Fruit fly (Drosophila melanogaster) whole organism, embryonic: ENCODE data around the gene CG6749.
A peak's percentile ranks its signal among the peaks of the same experiment; 100 is the strongest.

Source experiments
- Ada2b ChIP-seq: fragments of 200-800 bp; sonication (Bioruptor generic); IDR thresholded peaks from 2 replicates; pipeline ENCODE4 v1.3.6; 2022; ENCODE audit warnings: missing biosample characterization, missing genetic modification characterization
- Adf1 ChIP-seq: fragments of 200-800 bp; sonication (Bioruptor generic); IDR thresholded peaks from 2 replicates; pipeline ENCODE4 v1.3.6; 2022; ENCODE audit warnings: missing biosample characterization, missing genetic modification characterization
- CG10267 ChIP-seq: fragments of 200-800 bp; sonication (Bioruptor generic); optimal IDR thresholded peaks from 2 replicates; lab custom pipeline; 2018; ENCODE audit warnings: missing biosample characterization, mild to moderate bottlenecking, missing genetic modification characterization, moderate library complexity
- CG10543 ChIP-seq: fragments of 200-800 bp; sonication (Bioruptor generic); optimal IDR thresholded peaks from 3 replicates; lab custom pipeline; 2017; ENCODE audit warnings: missing biosample characterization, mild to moderate bottlenecking, missing genetic modification characterization, moderate library complexity
- CG10979 ChIP-seq: fragments of 200-800 bp; sonication (Bioruptor generic); optimal IDR thresholded peaks from 2 replicates; lab custom pipeline; 2018; ENCODE audit warnings: missing biosample characterization, mild to moderate bottlenecking, missing genetic modification characterization, moderate library complexity
- CG11695 ChIP-seq: fragments of 200-800 bp; sonication (Bioruptor generic); IDR thresholded peaks from 3 replicates; pipeline ENCODE4 v1.3.6; 2022; ENCODE audit warnings: missing biosample characterization, missing genetic modification characterization
- CG11696 ChIP-seq: fragments of 200-800 bp; sonication (Bioruptor generic); IDR thresholded peaks from 2 replicates; pipeline ENCODE4 v1.3.6; 2022; ENCODE audit warnings: missing biosample characterization, missing genetic modification characterization
- CG14860 ChIP-seq: fragments of 200-800 bp; sonication (Bioruptor generic); IDR thresholded peaks from 3 replicates; pipeline ENCODE4 v1.3.6; 2022; ENCODE audit warnings: missing biosample characterization, missing genetic modification characterization; ENCODE audit not compliant: partially characterized antibody
- CG17829 ChIP-seq: fragments of 200-800 bp; optimal IDR thresholded peaks from 2 replicates; lab custom pipeline; 2019; ENCODE audit warnings: missing biosample characterization, mild to moderate bottlenecking, missing genetic modification characterization, moderate library complexity
- CG1832 ChIP-seq: fragments of 200-800 bp; sonication (Bioruptor generic); optimal IDR thresholded peaks from 2 replicates; lab custom pipeline; 2017; ENCODE audit warnings: missing biosample characterization, mild to moderate bottlenecking, missing genetic modification characterization, inconsistent platforms
- CG32532 ChIP-seq: fragments of 200-800 bp; sonication (Bioruptor generic); IDR thresholded peaks from 2 replicates; pipeline ENCODE4 v1.3.6; 2022; ENCODE audit warnings: missing biosample characterization, missing genetic modification characterization
- CG5953 ChIP-seq: fragments of 200-800 bp; sonication (Bioruptor generic); IDR thresholded peaks from 2 replicates; pipeline ENCODE4 v1.3.6; 2022; ENCODE audit warnings: missing biosample characterization, missing genetic modification characterization
- CG7271 ChIP-seq: fragments of 200-800 bp; sonication (Bioruptor generic); optimal IDR thresholded peaks from 2 replicates; lab custom pipeline; 2018; ENCODE audit warnings: missing biosample characterization, mild to moderate bottlenecking, missing genetic modification characterization, moderate library complexity
- CG7357 ChIP-seq: fragments of 200-800 bp; sonication (Bioruptor generic); IDR thresholded peaks from 3 replicates; pipeline ENCODE4 v1.3.6; 2022; ENCODE audit warnings: missing biosample characterization, missing genetic modification characterization
- CkIIα-i1 ChIP-seq: fragments of 200-800 bp; sonication (Bioruptor generic); IDR thresholded peaks from 2 replicates; pipeline ENCODE4 v1.3.6; 2022; ENCODE audit warnings: missing biosample characterization, missing genetic modification characterization
- CoRest ChIP-seq: fragments of 200-800 bp; sonication (Bioruptor generic); optimal IDR thresholded peaks from 3 replicates; lab custom pipeline; 2018; ENCODE audit warnings: missing biosample characterization, mild to moderate bottlenecking, missing genetic modification characterization, moderate library complexity
- Dip3 ChIP-seq: fragments of 200-800 bp; sonication (Bioruptor generic); optimal IDR thresholded peaks from 3 replicates; lab custom pipeline; 2016; ENCODE audit warnings: missing biosample characterization, missing genetic modification characterization
- Dp ChIP-seq: fragments of 200-800 bp; sonication (Bioruptor generic); optimal IDR thresholded peaks from 2 replicates; lab custom pipeline; 2018; ENCODE audit warnings: missing biosample characterization, mild to moderate bottlenecking, missing genetic modification characterization, moderate library complexity
- E2f1 ChIP-seq: fragments of 200-800 bp; sonication (Bioruptor generic); IDR thresholded peaks from 2 replicates; pipeline ENCODE4 v1.3.6; 2022; ENCODE audit warnings: missing biosample characterization, missing genetic modification characterization
- Lhr ChIP-seq: fragments of 200-800 bp; sonication (Bioruptor generic); optimal IDR thresholded peaks from 3 replicates; lab custom pipeline; 2017; ENCODE audit warnings: mild to moderate bottlenecking, missing biosample characterization, missing genetic modification reagents, missing genetic modification characterization
- Lim3 ChIP-seq: fragments of 200-800 bp; sonication (Bioruptor generic); IDR thresholded peaks from 2 replicates; pipeline ENCODE4 v1.3.6; 2022; ENCODE audit warnings: missing biosample characterization, missing genetic modification characterization
- Med ChIP-seq: fragments of 200-800 bp; sonication (Bioruptor generic); peaks from one replicate; lab custom pipeline; 2016; ENCODE audit warnings: missing biosample characterization, missing genetic modification characterization, mild to moderate bottlenecking, inconsistent platforms, moderate library complexity
- Nf-YB ChIP-seq: fragments of 200-800 bp; sonication (Bioruptor generic); optimal IDR thresholded peaks from 3 replicates; lab custom pipeline; 2019; ENCODE audit warnings: missing biosample characterization, mild to moderate bottlenecking, missing genetic modification characterization, moderate library complexity
- Ravus ChIP-seq: fragments of 200-800 bp; sonication (Bioruptor generic); IDR thresholded peaks from 2 replicates; pipeline ENCODE4 v1.3.6; 2022; ENCODE audit warnings: missing biosample characterization, missing genetic modification characterization
- Scr ChIP-seq: fragments of 200-800 bp; sonication (Bioruptor generic); IDR thresholded peaks from 2 replicates; pipeline ENCODE4 v1.3.6; 2022; ENCODE audit warnings: missing biosample characterization, missing genetic modification characterization; ENCODE audit not compliant: partially characterized antibody
- Sox102F ChIP-seq: fragments of 200-800 bp; sonication (Bioruptor generic); optimal IDR thresholded peaks from 2 replicates; lab custom pipeline; 2018; ENCODE audit warnings: missing biosample characterization, mild to moderate bottlenecking, missing genetic modification characterization, moderate library complexity
- Spps ChIP-seq: fragments of 200-800 bp; sonication (Bioruptor generic); optimal IDR thresholded peaks from 2 replicates; lab custom pipeline; 2018; ENCODE audit warnings: missing biosample characterization, mild to moderate bottlenecking, missing genetic modification characterization
- Taf1 ChIP-seq: fragments of 200-800 bp; sonication (Bioruptor generic); IDR thresholded peaks from 2 replicates; pipeline ENCODE4 v1.3.6; 2022; ENCODE audit warnings: missing biosample characterization, missing genetic modification characterization
- bab2 ChIP-seq: fragments of 200-800 bp; sonication (Bioruptor generic); optimal IDR thresholded peaks from 2 replicates; lab custom pipeline; 2016; ENCODE audit warnings: missing biosample characterization, missing genetic modification characterization
- bcd ChIP-seq: fragments of 200-800 bp; sonication (Bioruptor generic); optimal IDR thresholded peaks from 2 replicates; lab custom pipeline; 2017; ENCODE audit warnings: missing biosample characterization, mild to moderate bottlenecking, missing genetic modification characterization
- btn ChIP-seq: fragments of 200-800 bp; sonication (Bioruptor generic); optimal IDR thresholded peaks from 2 replicates; lab custom pipeline; 2016; ENCODE audit warnings: missing biosample characterization, missing genetic modification characterization
- dan ChIP-seq: fragments of 200-800 bp; sonication (Bioruptor generic); IDR thresholded peaks from 2 replicates; pipeline ENCODE4 v1.3.6; 2022; ENCODE audit warnings: missing biosample characterization, missing genetic modification characterization
- dati ChIP-seq: fragments of 200-800 bp; sonication (Bioruptor generic); IDR thresholded peaks from 2 replicates; pipeline ENCODE4 v1.3.6; 2022; ENCODE audit warnings: missing biosample characterization, missing genetic modification characterization
- fd96Cb ChIP-seq: fragments of 200-800 bp; sonication (Bioruptor generic); optimal IDR thresholded peaks from 2 replicates; lab custom pipeline; 2018; ENCODE audit warnings: missing biosample characterization, mild to moderate bottlenecking, missing genetic modification characterization, moderate library complexity
- gfzf ChIP-seq: fragments of 200-800 bp; sonication (Bioruptor generic); optimal IDR thresholded peaks from 2 replicates; lab custom pipeline; 2016; ENCODE audit warnings: missing biosample characterization, mild to moderate bottlenecking, missing genetic modification characterization, moderate library complexity
- lbe ChIP-seq: fragments of 200-800 bp; sonication (Bioruptor generic); optimal IDR thresholded peaks from 2 replicates; lab custom pipeline; 2016; ENCODE audit warnings: missing biosample characterization, mild to moderate bottlenecking, missing genetic modification characterization
- pho ChIP-seq: fragments of 200-800 bp; sonication (Bioruptor generic); optimal IDR thresholded peaks from 2 replicates; lab custom pipeline; 2016; ENCODE audit warnings: missing biosample characterization, missing genetic modification characterization
- sima ChIP-seq: fragments of 200-800 bp; sonication (Bioruptor generic); optimal IDR thresholded peaks from 2 replicates; lab custom pipeline; 2016; ENCODE audit warnings: missing biosample characterization, missing genetic modification characterization
- stwl ChIP-seq: fragments of 200-800 bp; sonication (Bioruptor generic); optimal IDR thresholded peaks from 3 replicates; lab custom pipeline; 2018; ENCODE audit warnings: missing biosample characterization, mild to moderate bottlenecking, missing genetic modification characterization, moderate library complexity
- vfl ChIP-seq: fragments of 200-800 bp; sonication (Bioruptor generic); optimal IDR thresholded peaks from 2 replicates; lab custom pipeline; 2016; ENCODE audit warnings: missing biosample characterization, missing genetic modification characterization
- yki ChIP-seq: fragments of >200 bp; optimal IDR thresholded peaks from 3 replicates; lab custom pipeline; 2018
- z ChIP-seq: fragments of 200-800 bp; sonication (Bioruptor generic); IDR thresholded peaks from 3 replicates; pipeline ENCODE4 v1.3.6; 2022; ENCODE audit warnings: missing biosample characterization, missing genetic modification characterization

Gene CG6749

dm6 chr3L:9713828-9714536 is 19.6 kb downstream of the CG6749 start, which contains the start of gene vsg (continued):
- TF ChIP-seq sima (GFP tag; lab: Kevin White, UChicago), result no peak
- peak; percentile 72 for TF ChIP-seq CG14860 (GFP tag; lab: Robert Waterston, UW)
- no peak; the same call in 1 of the 2 replicates for TF ChIP-seq Ada2b (GFP tag; lab: Robert Waterston, UW)
- peak; percentile 80 for TF ChIP-seq fd96Cb
- TF ChIP-seq CG10979 (tag; lab: Kevin White, UChicago), result peak; percentile 78
- peak; percentile 42 for TF ChIP-seq Lhr (GFP tag; lab: Kevin White, UChicago)
- TF ChIP-seq Dp (GFP tag; lab: Kevin White, UChicago), result no peak
- peak; percentile 67; the same call in 1 of the 3 replicates for TF ChIP-seq CG11695 (GFP tag; lab: Robert Waterston, UW)
- no peak for TF ChIP-seq z (GFP tag; lab: Robert Waterston, UW)
- no peak for TF ChIP-seq CG7271
- peak; percentile 60 for TF ChIP-seq Dip3
- TF ChIP-seq Adf1 (GFP tag; lab: Robert Waterston, UW), result no peak; the same call in none of the 2 replicates
- peak; percentile 62 for TF ChIP-seq vfl
- TF ChIP-seq CoRest (tag; lab: Kevin White, UChicago), result peak; percentile 94
- peak; percentile 34; the same call in 1 of the 2 replicates for TF ChIP-seq CG5953 (GFP tag; lab: Robert Waterston, UW)
- peak; percentile 85 for TF ChIP-seq CG17829 (tag; lab: Kevin White, UChicago)
- peak; percentile 81; the same call in 2 of the 3 replicates for TF ChIP-seq CG7357 (GFP tag; lab: Robert Waterston, UW)
- TF ChIP-seq Sox102F (GFP tag; lab: Kevin White, UChicago), result peak; percentile 82
- peak; percentile 52; the same call in 1 of the 2 replicates for TF ChIP-seq E2f1 (GFP tag; lab: Robert Waterston, UW)
- no peak for TF ChIP-seq Lim3 (GFP tag; lab: Robert Waterston, UW)
- TF ChIP-seq stwl (tag; lab: Kevin White, UChicago), result peak; percentile 14
- TF ChIP-seq Spps, result no peak
- TF ChIP-seq Nf-YB, result peak; percentile 72
- TF ChIP-seq pho, result peak; percentile 57
- no peak for TF ChIP-seq CG1832 (GFP tag; lab: Kevin White, UChicago)
- no peak for TF ChIP-seq Ravus (GFP tag; lab: Robert Waterston, UW)
- no peak for TF ChIP-seq CkIIα-i1 (GFP tag; lab: Robert Waterston, UW)
- peak; percentile 78 for TF ChIP-seq bcd
- no peak for TF ChIP-seq dati
- TF ChIP-seq CG32532, result peak; percentile 79
- no peak for TF ChIP-seq Taf1 (GFP tag; lab: Robert Waterston, UW)
- no peak for TF ChIP-seq lbe (GFP tag; lab: Kevin White, UChicago)
- peak; percentile 83 for TF ChIP-seq Scr (GFP tag; lab: Robert Waterston, UW)
- no peak for TF ChIP-seq btn (GFP tag; lab: Kevin White, UChicago)
- peak; percentile 35 for TF ChIP-seq bab2
- peak; percentile 84 for TF ChIP-seq CG10267 (tag; lab: Kevin White, UChicago)
- TF ChIP-seq Med (GFP tag; lab: Kevin White, UChicago), result peak; percentile 89
- TF ChIP-seq CG10543 (GFP tag; lab: Kevin White, UChicago), result peak; percentile 90
- TF ChIP-seq gfzf, result peak; percentile 69
- TF ChIP-seq yki (lab: Kevin White, UChicago), result no peak
- no peak for TF ChIP-seq dan (GFP tag; lab: Robert Waterston, UW)
- TF ChIP-seq CG11696 (GFP tag; lab: Robert Waterston, UW), result 0 out of 2 replicates have a peak, but pooled peaks have one; percentile 22
